Worm (Caenorhabditis elegans): ENCODE measurements around the gene srd-11.

Gene srd-11

ce11 chrV:13647617-13648016 lies 28.0 kb upstream of the srd-11 start:
- TF ChIP-seq ref-1 (GFP tag; conservative IDR thresholded peaks at IDR 0.05) (no peak), cog-1 (tag; optimal IDR thresholded peaks at IDR 0.05) (no peak), tab-1 (GFP tag; IDR thresholded peaks at IDR 0.05) (no peak), med-1 (GFP tag; optimal IDR thresholded peaks at IDR 0.05; ENCODE audit: insufficient read depth) (no peak), klf-2 (GFP tag; conservative IDR thresholded peaks at IDR 0.05) (no peak), T22C8.4 (GFP tag; IDR thresholded peaks at IDR 0.05) (no peak), ztf-23 (GFP tag; IDR thresholded peaks at IDR 0.05) (no peak), ztf-29 (GFP tag; IDR thresholded peaks at IDR 0.05) (no peak), flt-1 (GFP tag; IDR thresholded peaks at IDR 0.05) (no peak)

ce11 chrV:13647185-13647584 lies 27.5 kb upstream of the srd-11 start:
- no peak for TF ChIP-seq klf-2 (GFP tag; conservative IDR thresholded peaks at IDR 0.05)
- no peak for TF ChIP-seq ztf-23 (GFP tag; IDR thresholded peaks at IDR 0.05)
- TF ChIP-seq tab-1 (GFP tag; IDR thresholded peaks at IDR 0.05), result no peak
- no peak for TF ChIP-seq ref-1 (GFP tag; conservative IDR thresholded peaks at IDR 0.05)
- no peak for TF ChIP-seq ztf-29 (GFP tag; IDR thresholded peaks at IDR 0.05)
- TF ChIP-seq flt-1 (GFP tag; IDR thresholded peaks at IDR 0.05), result no peak
- no peak for TF ChIP-seq T22C8.4 (GFP tag; IDR thresholded peaks at IDR 0.05)
- TF ChIP-seq cog-1 (tag; optimal IDR thresholded peaks at IDR 0.05), result no peak
- TF ChIP-seq med-1 (GFP tag; optimal IDR thresholded peaks at IDR 0.05; ENCODE audit: insufficient read depth), result no peak

ce11 chrV:13645848-13646578 lies 26.4 kb upstream of the srd-11 start:
- TF ChIP-seq flt-1 (GFP tag; IDR thresholded peaks at IDR 0.05) (peak; percentile 31), klf-2 (GFP tag; conservative IDR thresholded peaks at IDR 0.05) (peak; percentile 70), ztf-29 (GFP tag; IDR thresholded peaks at IDR 0.05) (peak; percentile 47; the same call in 1 of the 2 replicates), ref-1 (GFP tag; conservative IDR thresholded peaks at IDR 0.05) (no peak; the same call in 1 of the 2 replicates), tab-1 (GFP tag; IDR thresholded peaks at IDR 0.05) (peak; percentile 68; the same call in 1 of the 2 replicates), T22C8.4 (GFP tag; IDR thresholded peaks at IDR 0.05) (no peak), med-1 (GFP tag; optimal IDR thresholded peaks at IDR 0.05; ENCODE audit: insufficient read depth) (no peak), ztf-23 (GFP tag; IDR thresholded peaks at IDR 0.05) (peak; percentile 51; the same call in 1 of the 2 replicates), cog-1 (tag; optimal IDR thresholded peaks at IDR 0.05) (no peak)

ce11 chrV:13638040-13638439 lies 18.4 kb upstream of the srd-11 start:
- no peak for TF ChIP-seq tab-1 (GFP tag; IDR thresholded peaks at IDR 0.05)
- no peak for TF ChIP-seq T22C8.4 (GFP tag; IDR thresholded peaks at IDR 0.05)
- TF ChIP-seq cog-1 (tag; optimal IDR thresholded peaks at IDR 0.05), result no peak
- TF ChIP-seq klf-2 (GFP tag; conservative IDR thresholded peaks at IDR 0.05), result no peak
- no peak for TF ChIP-seq ztf-23 (GFP tag; IDR thresholded peaks at IDR 0.05)
- TF ChIP-seq ztf-29 (GFP tag; IDR thresholded peaks at IDR 0.05), result no peak
- no peak for TF ChIP-seq flt-1 (GFP tag; IDR thresholded peaks at IDR 0.05)
- TF ChIP-seq ref-1 (GFP tag; conservative IDR thresholded peaks at IDR 0.05), result no peak
- no peak for TF ChIP-seq med-1 (GFP tag; optimal IDR thresholded peaks at IDR 0.05; ENCODE audit: insufficient read depth)

ce11 chrV:13636411-13636810 lies 16.8 kb upstream of the srd-11 start:
- no peak for TF ChIP-seq med-1 (GFP tag; optimal IDR thresholded peaks at IDR 0.05; ENCODE audit: insufficient read depth)
- TF ChIP-seq cog-1 (tag; optimal IDR thresholded peaks at IDR 0.05), result no peak
- no peak for TF ChIP-seq ztf-29 (GFP tag; IDR thresholded peaks at IDR 0.05)
- TF ChIP-seq tab-1 (GFP tag; IDR thresholded peaks at IDR 0.05), result no peak
- TF ChIP-seq T22C8.4 (GFP tag; IDR thresholded peaks at IDR 0.05), result no peak
- no peak for TF ChIP-seq klf-2 (GFP tag; conservative IDR thresholded peaks at IDR 0.05)
- no peak for TF ChIP-seq ztf-23 (GFP tag; IDR thresholded peaks at IDR 0.05)
- TF ChIP-seq flt-1 (GFP tag; IDR thresholded peaks at IDR 0.05), result no peak
- no peak for TF ChIP-seq ref-1 (GFP tag; conservative IDR thresholded peaks at IDR 0.05)

ce11 chrV:13634149-13634548 lies 14.5 kb upstream of the srd-11 start, which contains the start of gene H37A05.2:
Gene H37A05.2, minus strand, starts transcription at chrV:13634249.
- TF ChIP-seq flt-1 (GFP tag; IDR thresholded peaks at IDR 0.05) (no peak), ztf-23 (GFP tag; IDR thresholded peaks at IDR 0.05) (no peak), T22C8.4 (GFP tag; IDR thresholded peaks at IDR 0.05) (no peak), med-1 (GFP tag; optimal IDR thresholded peaks at IDR 0.05; ENCODE audit: insufficient read depth) (no peak), tab-1 (GFP tag; IDR thresholded peaks at IDR 0.05) (no peak), klf-2 (GFP tag; conservative IDR thresholded peaks at IDR 0.05) (no peak), cog-1 (tag; optimal IDR thresholded peaks at IDR 0.05) (no peak), ref-1 (GFP tag; conservative IDR thresholded peaks at IDR 0.05) (no peak), ztf-29 (GFP tag; IDR thresholded peaks at IDR 0.05) (no peak)

- no peak for TF ChIP-seq cog-1 (tag; optimal IDR thresholded peaks at IDR 0.05)
- TF ChIP-seq T22C8.4 (GFP tag; IDR thresholded peaks at IDR 0.05), result no peak
- TF ChIP-seq ztf-23 (GFP tag; IDR thresholded peaks at IDR 0.05), result no peak
- no peak for TF ChIP-seq klf-2 (GFP tag; conservative IDR thresholded peaks at IDR 0.05)
- no peak for TF ChIP-seq ztf-29 (GFP tag; IDR thresholded peaks at IDR 0.05)
- TF ChIP-seq med-1 (GFP tag; optimal IDR thresholded peaks at IDR 0.05; ENCODE audit: insufficient read depth), result no peak
- no peak for TF ChIP-seq tab-1 (GFP tag; IDR thresholded peaks at IDR 0.05)
- no peak for TF ChIP-seq ref-1 (GFP tag; conservative IDR thresholded peaks at IDR 0.05)
- TF ChIP-seq flt-1 (GFP tag; IDR thresholded peaks at IDR 0.05), result no peak
These were observed 7.5 kb upstream of the srd-11 start, which contains the start of gene sde-2 for ce11 chrV:13627103-13627623. Gene sde-2, plus strand, starts transcription at chrV:13627573.

ce11 chrV:13625517-13626097 lies 6.0 kb upstream of the srd-11 start, which contains the start of the genes nduv-2 and F53F4.12:
Gene nduv-2, minus strand, starts transcription at chrV:13625567.
Gene F53F4.12, plus strand, starts transcription at chrV:13626047.
- TF ChIP-seq cog-1 (tag; optimal IDR thresholded peaks at IDR 0.05) (no peak), ref-1 (GFP tag; conservative IDR thresholded peaks at IDR 0.05) (no peak), T22C8.4 (GFP tag; IDR thresholded peaks at IDR 0.05) (no peak), med-1 (GFP tag; optimal IDR thresholded peaks at IDR 0.05; ENCODE audit: insufficient read depth) (no peak), klf-2 (GFP tag; conservative IDR thresholded peaks at IDR 0.05) (no peak), ztf-23 (GFP tag; IDR thresholded peaks at IDR 0.05) (no peak), tab-1 (GFP tag; IDR thresholded peaks at IDR 0.05) (no peak), flt-1 (GFP tag; IDR thresholded peaks at IDR 0.05) (no peak), ztf-29 (GFP tag; IDR thresholded peaks at IDR 0.05) (no peak)
